Fruit fly (Drosophila melanogaster) whole organism, pupa: ENCODE measurements around the gene mthl6.

Experiments
- CG10348 ChIP-seq: fragments of 200-800 bp; sonication (Bioruptor generic); IDR thresholded peaks from 2 replicates; pipeline ENCODE4 v1.3.6; 2022; ENCODE audit warnings: missing biosample characterization, missing genetic modification characterization
- CG12605 ChIP-seq: fragments of 200-800 bp; sonication (Bioruptor generic); IDR thresholded peaks from 2 replicates; pipeline ENCODE4 v1.3.6; 2022; ENCODE audit warnings: missing biosample characterization, missing genetic modification characterization
- CG15710 ChIP-seq: fragments of 200-800 bp; sonication (Bioruptor generic); optimal IDR thresholded peaks from 2 replicates; lab custom pipeline; 2018; ENCODE audit warnings: missing biosample characterization, mild to moderate bottlenecking, missing genetic modification characterization, moderate library complexity
- CG17806 ChIP-seq: fragments of 200-800 bp; sonication (Bioruptor generic); optimal IDR thresholded peaks from 2 replicates; lab custom pipeline; 2018; ENCODE audit warnings: missing biosample characterization, mild to moderate bottlenecking, missing genetic modification characterization, moderate library complexity
- CG32121 ChIP-seq: fragments of 200-800 bp; sonication (Bioruptor generic); IDR thresholded peaks from 2 replicates; pipeline ENCODE4 v1.3.6; 2022; ENCODE audit warnings: missing biosample characterization, missing genetic modification characterization
- CG34367 ChIP-seq: fragments of 200-800 bp; sonication (Bioruptor generic); optimal IDR thresholded peaks from 2 replicates; lab custom pipeline; 2018; ENCODE audit warnings: missing biosample characterization, mild to moderate bottlenecking, missing genetic modification characterization
- Ets98B ChIP-seq: fragments of 200-800 bp; sonication (Bioruptor generic); IDR thresholded peaks from 2 replicates; pipeline ENCODE4 v1.3.6; 2022; ENCODE audit warnings: missing biosample characterization, missing genetic modification characterization
- Pif1A ChIP-seq: fragments of 200-800 bp; sonication (Bioruptor generic); optimal IDR thresholded peaks from 3 replicates; lab custom pipeline; 2016; ENCODE audit warnings: missing biosample characterization, missing genetic modification characterization
- fd96Ca ChIP-seq: fragments of 200-800 bp; sonication (Bioruptor generic); IDR thresholded peaks from 3 replicates; pipeline ENCODE4 v1.3.6; 2022; ENCODE audit warnings: missing biosample characterization, missing genetic modification characterization

DNA sequence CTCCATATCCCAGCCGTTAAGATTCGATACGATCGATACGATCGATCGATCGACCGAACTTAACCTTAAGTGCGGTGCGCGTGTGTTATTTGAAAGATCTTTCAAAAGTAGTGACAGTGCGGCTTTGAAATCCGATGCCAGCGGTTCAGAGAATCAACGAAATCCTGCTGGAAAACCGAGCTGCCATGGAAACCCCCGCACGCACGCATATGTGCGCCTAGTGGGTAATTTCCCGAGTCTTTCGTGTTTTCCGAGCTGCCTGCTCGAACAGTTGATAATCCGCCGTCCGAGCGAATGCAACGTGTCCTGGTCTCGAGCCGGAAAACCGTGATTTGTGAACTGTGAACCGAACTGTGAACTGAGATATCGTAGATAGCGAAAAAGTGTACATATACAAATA is 33.5 kb downstream of the mthl6 start:
- TF ChIP-seq CG17806 (tag; lab: Kevin White, UChicago): no peak
- no peak for TF ChIP-seq CG15710
- no peak for TF ChIP-seq Pif1A
- TF ChIP-seq CG12605: no peak
- no peak for TF ChIP-seq Ets98B
- TF ChIP-seq CG34367: no peak
- no peak for TF ChIP-seq CG32121 (GFP tag; lab: Robert Waterston, UW)
- TF ChIP-seq fd96Ca: no peak
- no peak for TF ChIP-seq CG10348 (GFP tag; lab: Robert Waterston, UW)
